Worm (Caenorhabditis elegans) whole organism, late embryonic: ENCODE data around the gene srw-119.

Source experiments
- C38D4.7 ChIP-seq: fragments of 200-800 bp; sonication (Bioruptor generic); optimal IDR thresholded peaks from 2 replicates; lab custom pipeline; 2018; ENCODE audit warnings: mild to moderate bottlenecking, missing genetic modification characterization, moderate library complexity, missing compliant biosample characterization
- ceh-31 ChIP-seq: sonication (generic microtip); optimal IDR thresholded peaks from 2 replicates; lab custom pipeline; 2016; ENCODE audit warnings: missing genetic modification characterization, missing compliant biosample characterization
- ceh-34 ChIP-seq: sonication (generic microtip); optimal IDR thresholded peaks from 2 replicates; lab custom pipeline; 2016; ENCODE audit warnings: mild to moderate bottlenecking, missing genetic modification characterization, missing compliant biosample characterization
- elt-2 ChIP-seq: sonication (generic microtip); optimal IDR thresholded peaks from 2 replicates; lab custom pipeline; 2016; ENCODE audit warnings: missing genetic modification reagents, missing genetic modification characterization, missing compliant biosample characterization
- hlh-13 ChIP-seq: fragments of 200-800 bp; sonication (Bioruptor generic); optimal IDR thresholded peaks from 2 replicates; lab custom pipeline; 2018; ENCODE audit warnings: mild to moderate bottlenecking, missing genetic modification characterization, missing compliant biosample characterization
- hlh-30 ChIP-seq: sonication (generic microtip); optimal IDR thresholded peaks from 2 replicates; lab custom pipeline; 2017; ENCODE audit warnings: antibody characterized with exemption, missing genetic modification characterization, missing compliant biosample characterization; ENCODE audit not compliant: insufficient read depth
- nhr-11 ChIP-seq: fragments of 150-350 bp; optimal IDR thresholded peaks from 2 replicates; lab custom pipeline; 2014; ENCODE audit warnings: missing biosample characterization, missing genetic modification characterization
- pag-3 ChIP-seq: sonication (generic microtip); optimal IDR thresholded peaks from 2 replicates; lab custom pipeline; 2016; ENCODE audit warnings: missing compliant biosample characterization, missing genetic modification characterization, borderline replicate concordance
- pax-1 ChIP-seq: fragments of 150-350 bp; optimal IDR thresholded peaks from 2 replicates; lab custom pipeline; 2014; ENCODE audit warnings: missing biosample characterization, missing genetic modification characterization
- pha-4 ChIP-seq: fragments of 150-350 bp; optimal IDR thresholded peaks from 2 replicates; lab custom pipeline; 2018; ENCODE audit warnings: missing biosample characterization, missing genetic modification reagents, missing genetic modification characterization
- pqm-1 ChIP-seq: sonication (generic microtip); optimal IDR thresholded peaks from 2 replicates; lab custom pipeline; 2016; ENCODE audit warnings: missing genetic modification characterization, missing compliant biosample characterization
- ref-2 ChIP-seq: sonication (generic microtip); optimal IDR thresholded peaks from 2 replicates; lab custom pipeline; 2016; ENCODE audit warnings: missing genetic modification characterization, missing compliant biosample characterization
- tbx-2 ChIP-seq: sonication (generic microtip); optimal IDR thresholded peaks from 2 replicates; lab custom pipeline; 2016; ENCODE audit warnings: missing genetic modification characterization, missing compliant biosample characterization
- unc-86 ChIP-seq: sonication (generic microtip); optimal IDR thresholded peaks from 2 replicates; lab custom pipeline; 2016; ENCODE audit warnings: missing genetic modification characterization, missing compliant biosample characterization

DNA sequence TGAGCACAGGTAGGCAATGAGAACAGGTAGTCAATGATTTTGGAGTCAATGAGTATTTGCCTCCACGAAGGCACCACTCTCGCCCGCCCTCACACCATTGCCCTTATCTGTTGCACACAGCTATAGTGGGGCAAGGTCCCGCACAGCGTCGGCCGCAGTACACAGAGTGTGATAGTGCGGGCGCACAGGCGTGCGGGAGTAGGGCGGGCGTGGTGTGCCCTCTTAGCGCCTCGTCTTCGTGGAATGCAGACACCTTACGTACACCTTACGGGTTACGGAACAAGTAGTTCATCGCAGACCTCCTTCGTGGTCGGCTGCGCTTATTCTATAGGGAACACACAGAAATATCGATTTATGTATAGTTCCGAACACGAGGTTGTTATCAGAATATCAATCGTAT, 18.3 kb upstream of the srw-119 start:
- no peak for TF ChIP-seq elt-2 (tag; lab: Kevin White, UChicago)
- TF ChIP-seq pha-4 (tag; lab: Kevin White, UChicago): no peak
- TF ChIP-seq tbx-2 (tag; lab: Kevin White, UChicago): no peak
- TF ChIP-seq pqm-1 (tag; lab: Kevin White, UChicago): no peak
- no peak for TF ChIP-seq C38D4.7 (GFP tag; lab: Kevin White, UChicago)
- no peak for TF ChIP-seq hlh-13 (GFP tag; lab: Kevin White, UChicago)
- TF ChIP-seq ceh-31: no peak
- TF ChIP-seq ceh-34 (tag; lab: Kevin White, UChicago): no peak
- TF ChIP-seq pag-3 (tag; lab: Kevin White, UChicago): no peak
- TF ChIP-seq nhr-11: no peak
- no peak for TF ChIP-seq hlh-30
- no peak for TF ChIP-seq pax-1 (tag; lab: Kevin White, UChicago)
- TF ChIP-seq ref-2 (tag; lab: Kevin White, UChicago): no peak
- TF ChIP-seq unc-86: no peak
